Worm (Caenorhabditis elegans) whole organism, L4 larva: Measurements from ENCODE around the gene F53E4.1.

Experiments used
- ama-1 ChIP-seq: fragments of 150-350 bp; optimal IDR thresholded peaks from 2 replicates; lab custom pipeline; 2014; ENCODE audit warnings: inconsistent platforms, mixed read lengths
- lin-38 ChIP-seq: fragments of 200-800 bp; sonication (Bioruptor generic); IDR thresholded peaks from 2 replicates; pipeline ENCODE4 v1.3.6; 2022; ENCODE audit warnings: missing genetic modification reagents, missing genetic modification characterization, missing compliant biosample characterization
- pqm-1 ChIP-seq: sonication (generic microtip); optimal IDR thresholded peaks from 2 replicates; lab custom pipeline; 2017; ENCODE audit warnings: missing biosample characterization, missing genetic modification characterization
- ztf-11 ChIP-seq: fragments of 150-350 bp; optimal IDR thresholded peaks from 2 replicates; lab custom pipeline; 2014; ENCODE audit warnings: missing biosample characterization, missing genetic modification characterization

DNA sequence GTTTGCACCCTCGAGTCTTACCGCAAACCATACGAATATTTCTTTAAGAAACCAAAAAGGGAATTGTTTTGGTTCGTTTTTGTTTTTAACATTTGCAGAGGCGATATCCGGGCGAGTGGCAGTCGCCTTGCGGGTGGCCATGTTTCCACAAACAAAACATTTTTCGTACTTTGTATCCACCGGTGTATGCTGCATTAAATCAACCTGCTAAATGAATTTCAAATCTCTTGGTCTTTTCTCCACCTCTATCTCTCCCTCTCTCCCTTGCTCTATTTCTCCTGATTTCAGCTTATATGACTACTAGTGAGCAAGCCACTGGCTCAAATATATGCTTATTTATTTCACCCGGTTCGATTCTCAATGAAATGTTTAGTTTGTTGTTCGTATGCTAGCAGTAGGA is 9.1 kb upstream of the F53E4.1 start, which contains the start of gene nhr-52:
- TF ChIP-seq ama-1 (lab: Kevin White, UChicago) (no peak), ztf-11 (tag; lab: Kevin White, UChicago) (no peak), lin-38 (GFP tag; lab: Robert Waterston, UW) (no peak), pqm-1 (tag; lab: Kevin White, UChicago) (no peak)
